Worm (Caenorhabditis elegans): ENCODE measurements around the gene fbf-2.

Gene fbf-2

ce11 chrII:6047639-6048159, 43.6 kb downstream of the fbf-2 start, which contains the start of the genes R12C12.6 and ran-5 (continued):
- TF ChIP-seq lin-39 (tag; optimal IDR thresholded peaks at IDR 0.05), result no peak
- no peak for TF ChIP-seq Y75B8A.6 (GFP tag; IDR thresholded peaks at IDR 0.05)
- TF ChIP-seq dpl-1 (GFP tag; optimal IDR thresholded peaks at IDR 0.05), result peak; percentile 83
- peak; percentile 86 for TF ChIP-seq nhr-102 (tag; optimal IDR thresholded peaks at IDR 0.05)
- peak; percentile 59; the same call in 1 of the 2 replicates for TF ChIP-seq ceh-20 (GFP tag; IDR thresholded peaks at IDR 0.05)
- TF ChIP-seq pqm-1 (tag; optimal IDR thresholded peaks at IDR 0.05), result peak; percentile 32
- peak; percentile 16 for TF ChIP-seq lin-13 (GFP tag; optimal IDR thresholded peaks at IDR 0.05)
- TF ChIP-seq arid-1 (GFP tag; conservative IDR thresholded peaks at IDR 0.05), result peak; percentile 71; the same call in 1 of the 2 replicates
- peak; percentile 56 for TF ChIP-seq F37D6.2 (tag; optimal IDR thresholded peaks at IDR 0.05)
- peak; percentile 42 for TF ChIP-seq unc-130 (GFP tag; optimal IDR thresholded peaks at IDR 0.05)
- TF ChIP-seq dve-1 (tag; optimal IDR thresholded peaks at IDR 0.05; ENCODE audit: insufficient read depth), result peak; percentile 78
- peak; percentile 79 for TF ChIP-seq T20F7.1 (GFP tag; optimal IDR thresholded peaks at IDR 0.05)
- peak; percentile 81 for TF ChIP-seq T26A8.4 (GFP tag; IDR thresholded peaks at IDR 0.05)
- TF ChIP-seq daf-12 (tag; optimal IDR thresholded peaks at IDR 0.05), result no peak
- TF ChIP-seq F10B5.3 (tag; optimal IDR thresholded peaks at IDR 0.05), result peak; percentile 75
- TF ChIP-seq nhr-11 (tag; optimal IDR thresholded peaks at IDR 0.05), result peak; percentile 25
- peak; percentile 81 for TF ChIP-seq nhr-48 (tag; optimal IDR thresholded peaks at IDR 0.05)
- TF ChIP-seq unc-62 (GFP tag; optimal IDR thresholded peaks at IDR 0.05 in 1 of 2), result peak in 1 of 2 experiments; percentile 42
- TF ChIP-seq unc-62 (tag; optimal IDR thresholded peaks at IDR 0.05), result no peak
- TF ChIP-seq dmd-6 (GFP tag; IDR thresholded peaks at IDR 0.05), result peak; percentile 79
- TF ChIP-seq ztf-7 (tag; optimal IDR thresholded peaks at IDR 0.05), result peak; percentile 75
- TF ChIP-seq unc-39 (tag; optimal IDR thresholded peaks at IDR 0.05), result no peak
- TF ChIP-seq ceh-32 (tag; optimal IDR thresholded peaks at IDR 0.05; ENCODE audit: poor library complexity), result no peak
- no peak for TF ChIP-seq nhr-76 (tag; optimal IDR thresholded peaks at IDR 0.05)
- TF ChIP-seq hlh-30 (tag; optimal IDR thresholded peaks at IDR 0.05; ENCODE audit: insufficient read depth), result peak; percentile 71
- TF ChIP-seq php-3 (GFP tag; IDR thresholded peaks at IDR 0.05), result no peak
- 0 out of 2 replicates have a peak, but pooled peaks have one; percentile 37 for TF ChIP-seq madf-9 (GFP tag; conservative IDR thresholded peaks at IDR 0.05)
- TF ChIP-seq tra-1 (GFP tag; IDR thresholded peaks at IDR 0.05), result peak; percentile 44; the same call in 1 of the 2 replicates
- peak; percentile 63 for TF ChIP-seq F49E8.2 (tag; optimal IDR thresholded peaks at IDR 0.05; ENCODE audit: borderline replicate concordance)
- peak in 1 of 2 experiments; percentile 9 for TF ChIP-seq mdl-1 (tag; optimal IDR thresholded peaks at IDR 0.05)
- peak; percentile 27 for TF ChIP-seq lir-3 (tag; optimal IDR thresholded peaks at IDR 0.05)
- peak; percentile 86 for TF ChIP-seq rbr-2 (tag; optimal IDR thresholded peaks at IDR 0.05)
- TF ChIP-seq Y105C5A.15 (GFP tag; IDR thresholded peaks at IDR 0.05), result no peak
- peak; percentile 4 for TF ChIP-seq jun-1 (tag; optimal IDR thresholded peaks at IDR 0.05)
- peak; percentile 74 for TF ChIP-seq spr-1 (tag; optimal IDR thresholded peaks at IDR 0.05)
- TF ChIP-seq D1046.2 (GFP tag; IDR thresholded peaks at IDR 0.05), result no peak
- TF ChIP-seq lin-15B (tag; optimal IDR thresholded peaks at IDR 0.05), result no peak
- TF ChIP-seq nhr-28 (tag; optimal IDR thresholded peaks at IDR 0.05), result peak; percentile 62
- peak; percentile 94 for TF ChIP-seq mes-2 (tag; optimal IDR thresholded peaks at IDR 0.05; ENCODE audit: poor library complexity, severe bottlenecking)

ce11 chrII:6046023-6046631, 45.2 kb downstream of the fbf-2 start:
- no peak for TF ChIP-seq lin-39 (tag; optimal IDR thresholded peaks at IDR 0.05)
- TF ChIP-seq hlh-30 (tag; optimal IDR thresholded peaks at IDR 0.05; ENCODE audit: insufficient read depth), result peak; percentile 13
- TF ChIP-seq mes-2 (tag; optimal IDR thresholded peaks at IDR 0.05; ENCODE audit: poor library complexity, severe bottlenecking), result peak; percentile 56
- TF ChIP-seq T26A8.4 (GFP tag; IDR thresholded peaks at IDR 0.05), result no peak
- TF ChIP-seq unc-62 (GFP tag; optimal IDR thresholded peaks at IDR 0.05 in 1 of 2), result peak in 1 of 2 experiments; percentile 62
- no peak for TF ChIP-seq unc-62 (tag; optimal IDR thresholded peaks at IDR 0.05)
- no peak for TF ChIP-seq daf-8 (GFP tag; IDR thresholded peaks at IDR 0.05)
- no peak for TF ChIP-seq spr-1 (tag; optimal IDR thresholded peaks at IDR 0.05)
- TF ChIP-seq hmg-1.1 (GFP tag; IDR thresholded peaks at IDR 0.05), result peak; percentile 46; the same call in 1 of the 2 replicates
- no peak for TF ChIP-seq arid-1 (GFP tag; conservative IDR thresholded peaks at IDR 0.05)
- TF ChIP-seq nhr-42 (GFP tag; IDR thresholded peaks at IDR 0.05), result no peak
- no peak for TF ChIP-seq F44E2.7 (GFP tag; IDR thresholded peaks at IDR 0.05)
- no peak for TF ChIP-seq ceh-32 (tag; optimal IDR thresholded peaks at IDR 0.05; ENCODE audit: poor library complexity)
- TF ChIP-seq aha-1 (tag), result peak; percentile 54
- TF ChIP-seq lsy-2 (tag; optimal IDR thresholded peaks at IDR 0.05), result peak in 1 of 2 experiments; percentile 31

Data from whole organism, L4 larva.